Worm (Caenorhabditis elegans): ENCODE results near the gene mdt-30.

mdt-30 gene

DNA sequence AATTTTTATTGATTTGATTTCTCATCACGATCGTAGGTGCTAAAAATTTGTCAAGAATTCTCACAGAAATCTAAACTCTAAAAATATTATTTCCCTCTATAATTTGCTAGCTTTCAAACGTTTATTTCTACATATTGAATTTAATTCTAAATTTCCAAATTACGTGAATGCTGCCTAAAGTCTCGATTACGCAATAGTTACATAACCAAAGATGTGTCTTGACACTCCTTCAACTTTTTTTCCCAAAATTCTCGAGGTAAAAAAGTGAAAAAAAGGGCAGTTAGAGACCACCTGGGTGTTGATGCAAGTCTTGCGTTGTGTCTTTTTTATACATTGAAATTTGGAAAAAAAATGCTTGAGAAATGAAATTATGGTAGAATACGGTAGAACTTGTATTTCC lies 24.0 kb upstream of the mdt-30 start:
- no peak for TF ChIP-seq ceh-13 (GFP tag; optimal IDR thresholded peaks at IDR 0.05)
- TF ChIP-seq pes-1 (GFP tag; IDR thresholded peaks at IDR 0.05), result no peak
- TF ChIP-seq sea-1 (GFP tag; conservative IDR thresholded peaks at IDR 0.05), result no peak
- TF ChIP-seq ceh-36 (tag; optimal IDR thresholded peaks at IDR 0.05), result no peak
- no peak for TF ChIP-seq tra-4 (tag; optimal IDR thresholded peaks at IDR 0.05)
- no peak for TF ChIP-seq ama-1 (optimal IDR thresholded peaks at IDR 0.05)
- TF ChIP-seq hmg-4 (GFP tag; optimal IDR thresholded peaks at IDR 0.05), result no peak
- no peak for TF ChIP-seq hnd-1 (tag; optimal IDR thresholded peaks at IDR 0.05)
- TF ChIP-seq tbx-11 (GFP tag; IDR thresholded peaks at IDR 0.05), result no peak
- TF ChIP-seq ets-7 (tag; optimal IDR thresholded peaks at IDR 0.05), result no peak
- no peak for TF ChIP-seq tbx-37 (GFP tag; conservative IDR thresholded peaks at IDR 0.05)
- TF ChIP-seq scrt-1 (GFP tag; IDR thresholded peaks at IDR 0.05), result no peak
- no peak for TF ChIP-seq aly-1 (tag; optimal IDR thresholded peaks at IDR 0.05)
- TF ChIP-seq hmbx-1 (tag; optimal IDR thresholded peaks at IDR 0.05), result no peak
- no peak for TF ChIP-seq F13C5.2 (tag; optimal IDR thresholded peaks at IDR 0.05)
- TF ChIP-seq flt-1 (GFP tag; IDR thresholded peaks at IDR 0.05), result no peak
- no peak for TF ChIP-seq B0310.2 (tag; optimal IDR thresholded peaks at IDR 0.05)

ce11 chrIII:8050944-8051343 lies 23.1 kb upstream of the mdt-30 start, which contains the start of gene K12H4.7:
Gene K12H4.7, minus strand, starts transcription at chrIII:8051081.
- no peak for TF ChIP-seq F13C5.2 (tag; optimal IDR thresholded peaks at IDR 0.05)
- TF ChIP-seq ceh-36 (tag; optimal IDR thresholded peaks at IDR 0.05), result no peak
- no peak for TF ChIP-seq B0310.2 (tag; optimal IDR thresholded peaks at IDR 0.05)
- TF ChIP-seq ceh-13 (GFP tag; optimal IDR thresholded peaks at IDR 0.05), result no peak
- TF ChIP-seq pes-1 (GFP tag; IDR thresholded peaks at IDR 0.05), result no peak
- TF ChIP-seq hnd-1 (tag; optimal IDR thresholded peaks at IDR 0.05), result no peak
- no peak for TF ChIP-seq ets-7 (tag; optimal IDR thresholded peaks at IDR 0.05)

- no peak for TF ChIP-seq hmbx-1 (tag; optimal IDR thresholded peaks at IDR 0.05)
Observed at ce11 chrIII:8047412-8047811, 19.6 kb upstream of the mdt-30 start, which contains the start of gene K12H4.2. Gene K12H4.2, plus strand, starts transcription at chrIII:8047712.

ce11 chrIII:8045734-8046133 lies 17.9 kb upstream of the mdt-30 start, which contains the start of gene K12H4.3:
Gene K12H4.3, plus strand, starts transcription at chrIII:8046034.
- no peak for TF ChIP-seq tra-4 (tag; optimal IDR thresholded peaks at IDR 0.05)
- TF ChIP-seq flt-1 (GFP tag; IDR thresholded peaks at IDR 0.05), result no peak
- no peak for TF ChIP-seq hmg-4 (GFP tag; optimal IDR thresholded peaks at IDR 0.05)
- TF ChIP-seq hmbx-1 (tag; optimal IDR thresholded peaks at IDR 0.05), result no peak
- TF ChIP-seq hnd-1 (tag; optimal IDR thresholded peaks at IDR 0.05), result no peak
- TF ChIP-seq ceh-36 (tag; optimal IDR thresholded peaks at IDR 0.05), result no peak

DNA sequence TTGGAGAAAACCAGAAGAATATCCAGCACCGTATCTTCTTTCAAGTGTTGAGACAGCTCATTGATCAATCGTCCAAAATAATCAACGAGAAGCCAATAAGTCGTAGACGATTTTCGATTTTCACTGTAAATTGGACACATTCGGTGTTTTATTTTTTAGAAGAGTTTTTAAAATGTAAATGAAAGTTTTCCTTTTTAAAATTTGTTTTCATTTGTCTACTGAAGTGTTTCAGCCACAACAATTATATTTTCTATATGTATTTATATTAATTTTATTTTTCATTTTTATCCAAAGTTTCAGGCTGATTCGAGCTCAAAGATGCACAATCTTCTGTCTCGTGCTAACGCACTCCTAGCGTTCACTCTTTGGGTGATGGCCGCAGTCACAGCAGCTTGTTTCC lies 16.9 kb upstream of the mdt-30 start, which contains the start of gene spcs-3:
Gene spcs-3, plus strand, starts transcription at position 301 of the 400 bp plus-strand sequence.
- TF ChIP-seq hnd-1 (tag; optimal IDR thresholded peaks at IDR 0.05) (no peak), B0310.2 (tag; optimal IDR thresholded peaks at IDR 0.05) (no peak), sea-1 (GFP tag; conservative IDR thresholded peaks at IDR 0.05) (no peak), ceh-36 (tag; optimal IDR thresholded peaks at IDR 0.05) (no peak), tra-4 (tag; optimal IDR thresholded peaks at IDR 0.05) (no peak), F13C5.2 (tag; optimal IDR thresholded peaks at IDR 0.05) (no peak), scrt-1 (GFP tag; IDR thresholded peaks at IDR 0.05) (no peak), ama-1 (optimal IDR thresholded peaks at IDR 0.05) (no peak), flt-1 (GFP tag; IDR thresholded peaks at IDR 0.05) (no peak), tbx-37 (GFP tag; conservative IDR thresholded peaks at IDR 0.05) (no peak), hmbx-1 (tag; optimal IDR thresholded peaks at IDR 0.05) (no peak), pes-1 (GFP tag; IDR thresholded peaks at IDR 0.05) (no peak), hmg-4 (GFP tag; optimal IDR thresholded peaks at IDR 0.05) (no peak), ets-7 (tag; optimal IDR thresholded peaks at IDR 0.05) (no peak)

DNA sequence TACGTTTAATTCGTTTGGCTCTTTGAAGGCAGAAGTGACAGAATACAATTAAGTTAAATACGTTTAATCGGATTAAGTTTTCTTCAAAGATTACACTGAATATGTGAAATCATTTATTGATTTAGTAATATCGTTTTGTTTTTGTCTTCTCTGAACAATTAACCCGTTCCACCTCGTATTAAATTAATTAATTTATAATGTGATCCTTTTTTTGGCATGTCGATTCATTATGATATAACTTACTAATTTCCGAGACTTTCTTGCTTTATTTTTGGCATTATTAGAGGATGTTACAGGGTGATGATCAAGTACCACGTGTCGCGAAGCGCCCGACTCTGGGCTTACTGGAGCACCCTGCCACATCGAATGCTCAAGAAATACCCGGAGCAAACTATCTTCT lies 16.3 kb upstream of the mdt-30 start, which contains the start of gene K12H4.5:
Gene K12H4.5, plus strand, starts transcription at position 301 of the 400 bp plus-strand sequence.
- no peak for TF ChIP-seq aly-1 (tag; optimal IDR thresholded peaks at IDR 0.05)
- no peak for TF ChIP-seq ets-7 (tag; optimal IDR thresholded peaks at IDR 0.05)
- TF ChIP-seq hmbx-1 (tag; optimal IDR thresholded peaks at IDR 0.05), result no peak
- TF ChIP-seq flt-1 (GFP tag; IDR thresholded peaks at IDR 0.05), result no peak

DNA sequence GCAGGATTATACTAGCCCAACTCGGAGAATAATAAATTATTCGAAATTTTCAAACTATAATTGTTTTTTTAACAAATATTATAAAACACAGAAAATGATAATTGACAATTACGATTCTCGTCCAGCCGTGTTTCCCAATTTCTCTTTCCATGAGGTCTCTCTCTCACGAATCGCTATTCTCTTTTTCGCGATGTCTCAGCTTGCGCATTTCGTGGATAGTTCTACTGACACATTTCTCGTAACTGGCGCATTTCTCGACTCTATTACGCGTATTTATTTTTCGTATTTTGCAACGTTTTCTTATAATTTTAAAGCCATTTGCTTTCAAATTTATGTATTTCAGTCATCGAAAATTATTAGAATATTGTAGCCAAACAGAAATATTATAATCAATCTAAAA lies 15.9 kb upstream of the mdt-30 start:
- TF ChIP-seq aly-1 (tag; optimal IDR thresholded peaks at IDR 0.05) (peak; percentile 96), tbx-37 (GFP tag; conservative IDR thresholded peaks at IDR 0.05) (peak; percentile 100), flt-1 (GFP tag; IDR thresholded peaks at IDR 0.05) (peak; percentile 98), B0310.2 (tag; optimal IDR thresholded peaks at IDR 0.05) (peak; percentile 100), ets-7 (tag; optimal IDR thresholded peaks at IDR 0.05) (peak; percentile 99), ceh-13 (GFP tag; optimal IDR thresholded peaks at IDR 0.05) (peak; percentile 100), hmbx-1 (tag; optimal IDR thresholded peaks at IDR 0.05) (peak; percentile 95), ceh-36 (tag; optimal IDR thresholded peaks at IDR 0.05) (peak; percentile 97), scrt-1 (GFP tag; IDR thresholded peaks at IDR 0.05) (peak; percentile 100), tra-4 (tag; optimal IDR thresholded peaks at IDR 0.05) (peak; percentile 99), hnd-1 (tag; optimal IDR thresholded peaks at IDR 0.05) (peak; percentile 98), tbx-11 (GFP tag; IDR thresholded peaks at IDR 0.05) (peak; percentile 100), ama-1 (optimal IDR thresholded peaks at IDR 0.05) (no peak), pes-1 (GFP tag; IDR thresholded peaks at IDR 0.05) (peak; percentile 99), hmg-4 (GFP tag; optimal IDR thresholded peaks at IDR 0.05) (peak; percentile 100), sea-1 (GFP tag; conservative IDR thresholded peaks at IDR 0.05) (peak; percentile 100), F13C5.2 (tag; optimal IDR thresholded peaks at IDR 0.05) (peak; percentile 100)

DNA sequence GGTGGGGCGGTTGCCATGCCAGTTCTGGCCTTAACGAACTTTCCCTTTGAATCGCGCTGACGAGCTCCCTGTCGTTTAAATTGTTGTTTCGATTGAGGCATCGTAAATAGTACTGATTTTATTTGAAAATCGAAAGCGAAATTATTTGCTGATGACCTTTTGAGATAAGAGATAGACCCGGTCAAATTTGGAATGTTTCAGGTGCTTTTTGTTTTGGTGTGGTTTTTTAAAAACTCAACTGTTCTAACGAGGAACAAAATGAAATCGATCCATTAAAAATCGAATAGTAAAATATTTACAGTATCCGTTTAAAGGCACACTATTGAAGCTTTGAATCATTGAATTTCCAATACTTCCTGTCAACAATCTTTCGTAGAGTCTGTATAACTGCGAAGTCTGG lies 14.9 kb upstream of the mdt-30 start, which contains the start of gene K12H4.6:
Gene K12H4.6, minus strand, starts transcription at position 101 of the 400 bp plus-strand sequence.
- TF ChIP-seq ets-7 (tag; optimal IDR thresholded peaks at IDR 0.05) (no peak), hmg-4 (GFP tag; optimal IDR thresholded peaks at IDR 0.05) (no peak), F13C5.2 (tag; optimal IDR thresholded peaks at IDR 0.05) (no peak), sea-1 (GFP tag; conservative IDR thresholded peaks at IDR 0.05) (no peak)
